Worm (Caenorhabditis elegans) whole organism, young adult: ENCODE measurements around the gene try-14.

Experiments used
- B0261.1 ChIP-seq: sonication (generic microtip); optimal IDR thresholded peaks from 2 replicates; lab custom pipeline; 2016; ENCODE audit warnings: mild to moderate bottlenecking, missing genetic modification characterization, moderate library complexity, missing compliant biosample characterization
- C06A6.2 ChIP-seq: fragments of 200-800 bp; sonication (Bioruptor generic); conservative IDR thresholded peaks from 2 replicates; pipeline ENCODE4 v1.3.6; 2022; ENCODE audit warnings: missing genetic modification characterization, missing compliant biosample characterization
- F10E7.11 ChIP-seq: sonication (generic microtip); optimal IDR thresholded peaks from 2 replicates; lab custom pipeline; 2017; ENCODE audit warnings: mild to moderate bottlenecking, missing genetic modification characterization, moderate library complexity, missing compliant biosample characterization
- F39B2.1 ChIP-seq: fragments of 200-800 bp; sonication (Bioruptor generic); IDR thresholded peaks from 2 replicates; pipeline ENCODE4 v1.3.6; 2022; ENCODE audit warnings: missing genetic modification reagents, missing genetic modification characterization, missing compliant biosample characterization
- F55B11.4 ChIP-seq: sonication (generic microtip); optimal IDR thresholded peaks from 2 replicates; lab custom pipeline; 2016; ENCODE audit warnings: missing compliant biosample characterization, missing genetic modification characterization, borderline replicate concordance; ENCODE audit not compliant: insufficient read depth
- T26A5.8 ChIP-seq: sonication (generic microtip); optimal IDR thresholded peaks from 2 replicates; lab custom pipeline; 2016; ENCODE audit warnings: missing genetic modification characterization, missing compliant biosample characterization
- Y53F4B.3 ChIP-seq: fragments of 200-800 bp; sonication (Bioruptor generic); IDR thresholded peaks from 2 replicates; pipeline ENCODE4 v1.3.6; 2022; ENCODE audit warnings: missing genetic modification reagents, missing genetic modification characterization, missing compliant biosample characterization
- Y79H2A.3 ChIP-seq: fragments of 200-800 bp; sonication (Bioruptor generic); conservative IDR thresholded peaks from 2 replicates; pipeline ENCODE4 v1.3.6; 2022; ENCODE audit warnings: missing genetic modification reagents, missing genetic modification characterization, missing compliant biosample characterization
- akir-1 ChIP-seq: fragments of 200-800 bp; sonication (Bioruptor generic); optimal IDR thresholded peaks from 2 replicates; lab custom pipeline; 2018; ENCODE audit warnings: mild to moderate bottlenecking, missing genetic modification characterization, moderate library complexity, missing compliant biosample characterization
- aptf-3 ChIP-seq: fragments of 200-800 bp; sonication (Bioruptor generic); IDR thresholded peaks from 2 replicates; pipeline ENCODE4 v1.3.6; 2022; ENCODE audit warnings: missing genetic modification characterization, missing compliant biosample characterization
- athp-1 ChIP-seq: sonication (generic microtip); optimal IDR thresholded peaks from 2 replicates; lab custom pipeline; 2017; ENCODE audit warnings: mild to moderate bottlenecking, missing genetic modification characterization, missing compliant biosample characterization
- attf-6 ChIP-seq: fragments of 200-800 bp; sonication (Bioruptor generic); IDR thresholded peaks from 2 replicates; pipeline ENCODE4 v1.3.6; 2022; ENCODE audit warnings: missing genetic modification reagents, missing genetic modification characterization, missing compliant biosample characterization
- bed-1 ChIP-seq: fragments of 200-800 bp; sonication (Bioruptor generic); IDR thresholded peaks from 2 replicates; pipeline ENCODE4 v1.3.6; 2022; ENCODE audit warnings: missing genetic modification reagents, missing genetic modification characterization, missing compliant biosample characterization
- bed-2 ChIP-seq: fragments of 200-800 bp; sonication (Bioruptor generic); IDR thresholded peaks from 2 replicates; pipeline ENCODE4 v1.3.6; 2022; ENCODE audit warnings: missing genetic modification reagents, missing genetic modification characterization, missing compliant biosample characterization
- ccch-3 ChIP-seq: fragments of 200-800 bp; sonication (Bioruptor generic); optimal IDR thresholded peaks from 2 replicates; lab custom pipeline; 2018; ENCODE audit warnings: mild to moderate bottlenecking, missing genetic modification characterization, missing compliant biosample characterization
- cebp-1 ChIP-seq, 2 experiments: fragments of 200-800 bp in 1 of 2; sonication (Bioruptor generic) in 1 of 2; sonication (generic microtip) in 1 of 2; IDR thresholded peaks in 1 of 2; optimal IDR thresholded peaks in 1 of 2; 2 replicates each; pipeline versions ENCODE4 v1.3.6 to Lab custom; 2017 to 2022; ENCODE audit warnings: missing compliant biosample characterization in 2 of 2, missing genetic modification characterization in 2 of 2, mild to moderate bottlenecking in 1 of 2, missing genetic modification reagents in 1 of 2, moderate library complexity in 1 of 2
- cebp-2 ChIP-seq: fragments of 200-800 bp; sonication (Bioruptor generic); IDR thresholded peaks from 2 replicates; pipeline ENCODE4 v1.3.6; 2022; ENCODE audit warnings: missing genetic modification characterization, missing compliant biosample characterization
- ceh-27 ChIP-seq: fragments of 200-800 bp; sonication (Bioruptor generic); optimal IDR thresholded peaks from 2 replicates; lab custom pipeline; 2018; ENCODE audit warnings: mild to moderate bottlenecking, missing genetic modification characterization, moderate library complexity, missing compliant biosample characterization
- ceh-40 ChIP-seq: fragments of 200-800 bp; sonication (Bioruptor generic); IDR thresholded peaks from 2 replicates; pipeline ENCODE4 v1.3.6; 2022; ENCODE audit warnings: missing genetic modification characterization, missing compliant biosample characterization
- ceh-58 ChIP-seq: fragments of 200-800 bp; sonication (Bioruptor generic); IDR thresholded peaks from 2 replicates; pipeline ENCODE4 v1.3.6; 2022; ENCODE audit warnings: missing genetic modification characterization, missing compliant biosample characterization
- chd-7 ChIP-seq: sonication (generic microtip); optimal IDR thresholded peaks from 2 replicates; lab custom pipeline; 2016; ENCODE audit warnings: mild to moderate bottlenecking, missing genetic modification characterization, moderate library complexity, missing compliant biosample characterization
- die-1 ChIP-seq: sonication (generic microtip); optimal IDR thresholded peaks from 2 replicates; lab custom pipeline; 2016; ENCODE audit warnings: missing genotype, mild to moderate bottlenecking, missing genetic modification characterization, missing compliant biosample characterization
- dpl-1 ChIP-seq: fragments of 150-350 bp; optimal IDR thresholded peaks from 2 replicates; lab custom pipeline; 2014; ENCODE audit warnings: missing biosample characterization, missing genetic modification reagents, missing genetic modification characterization
- egl-18 ChIP-seq: fragments of 200-800 bp; sonication (Bioruptor generic); IDR thresholded peaks from 2 replicates; pipeline ENCODE4 v1.3.6; 2022; ENCODE audit warnings: missing genetic modification reagents, missing genetic modification characterization, missing compliant biosample characterization
- ekl-4 ChIP-seq: fragments of 200-800 bp; sonication (Bioruptor generic); IDR thresholded peaks from 2 replicates; pipeline ENCODE4 v1.3.6; 2022; ENCODE audit warnings: missing genetic modification reagents, missing genetic modification characterization, missing compliant biosample characterization
- ets-4 ChIP-seq: fragments of 200-800 bp; sonication (Bioruptor generic); optimal IDR thresholded peaks from 2 replicates; lab custom pipeline; 2018; ENCODE audit warnings: mild to moderate bottlenecking, missing genetic modification characterization, missing compliant biosample characterization
- fkh-3 ChIP-seq: sonication (generic microtip); optimal IDR thresholded peaks from 2 replicates; lab custom pipeline; 2016; ENCODE audit warnings: mild to moderate bottlenecking, missing genetic modification characterization, missing compliant biosample characterization
- gei-17 ChIP-seq: fragments of 200-800 bp; sonication (Bioruptor generic); optimal IDR thresholded peaks from 2 replicates; lab custom pipeline; 2018; ENCODE audit warnings: mild to moderate bottlenecking, missing genetic modification characterization, missing compliant biosample characterization
- him-1 ChIP-seq: sonication (generic microtip); optimal IDR thresholded peaks from 2 replicates; lab custom pipeline; 2016; ENCODE audit warnings: missing genotype, missing genetic modification reagents, missing genetic modification characterization, missing compliant biosample characterization
- hlh-12 ChIP-seq: sonication (generic microtip); optimal IDR thresholded peaks from 2 replicates; lab custom pipeline; 2016; ENCODE audit warnings: missing genetic modification characterization, missing compliant biosample characterization
- hmg-20 ChIP-seq: fragments of 200-800 bp; sonication (Bioruptor generic); IDR thresholded peaks from 2 replicates; pipeline ENCODE4 v1.3.6; 2022; ENCODE audit warnings: missing genetic modification reagents, missing genetic modification characterization, missing compliant biosample characterization
- let-607 ChIP-seq, 2 experiments: fragments of 200-800 bp in 1 of 2; sonication (Bioruptor generic) in 1 of 2; sonication (generic microtip) in 1 of 2; optimal IDR thresholded peaks; 2 replicates each; lab custom pipeline; 2016 to 2018; ENCODE audit warnings: mild to moderate bottlenecking in 2 of 2, missing compliant biosample characterization in 2 of 2, missing genetic modification characterization in 2 of 2, moderate library complexity in 2 of 2, missing genotype in 1 of 2
- lin-35 ChIP-seq, 3 experiments: fragments of 150-350 bp in 2 of 3; sonication (generic microtip) in 1 of 3; optimal IDR thresholded peaks; 2 replicates each; lab custom pipeline; 2014 to 2018; ENCODE audit warnings: missing biosample characterization in 3 of 3, missing genetic modification characterization in 3 of 3, missing genetic modification reagents in 3 of 3
- madf-10 ChIP-seq: sonication (generic microtip); optimal IDR thresholded peaks from 2 replicates; lab custom pipeline; 2016; ENCODE audit warnings: mild to moderate bottlenecking, missing genetic modification characterization, missing compliant biosample characterization
- mcd-1 ChIP-seq: fragments of 200-800 bp; sonication (Bioruptor generic); IDR thresholded peaks from 2 replicates; pipeline ENCODE4 v1.3.6; 2022; ENCODE audit warnings: missing genetic modification reagents, missing genetic modification characterization, missing compliant biosample characterization
- mel-28 ChIP-seq: sonication (generic microtip); optimal IDR thresholded peaks from 2 replicates; lab custom pipeline; 2016; ENCODE audit warnings: borderline replicate concordance, mild to moderate bottlenecking, missing genetic modification characterization, missing compliant biosample characterization
- mxl-1 ChIP-seq: sonication (generic microtip); optimal IDR thresholded peaks from 2 replicates; lab custom pipeline; 2016; ENCODE audit warnings: missing genetic modification characterization, missing compliant biosample characterization
- nfya-1 ChIP-seq: sonication (generic microtip); optimal IDR thresholded peaks from 2 replicates; lab custom pipeline; 2017; ENCODE audit warnings: antibody characterized with exemption, missing compliant biosample characterization, missing genetic modification characterization, borderline replicate concordance; ENCODE audit not compliant: insufficient read depth
- nhr-80 ChIP-seq: sonication (generic microtip); optimal IDR thresholded peaks from 2 replicates; lab custom pipeline; 2016; ENCODE audit warnings: missing genetic modification characterization, missing compliant biosample characterization
- nhr-90 ChIP-seq: sonication (generic microtip); optimal IDR thresholded peaks from 2 replicates; lab custom pipeline; 2016; ENCODE audit warnings: missing genotype, mild to moderate bottlenecking, missing genetic modification characterization, missing compliant biosample characterization
- rpc-1 ChIP-seq, 2 experiments: fragments of 150-350 bp in 1 of 2; sonication (generic microtip) in 1 of 2; optimal IDR thresholded peaks; 2 replicates each; lab custom pipeline; 2014 to 2018; ENCODE audit warnings: missing biosample characterization in 1 of 2, missing genetic modification characterization in 1 of 2, missing genetic modification reagents in 1 of 2, missing genotype in 1 of 2
- snpc-1.1 ChIP-seq: sonication (generic microtip); optimal IDR thresholded peaks from 2 replicates; lab custom pipeline; 2017; ENCODE audit warnings: missing genetic modification characterization, mild to moderate bottlenecking, missing compliant biosample characterization, antibody characterized with exemption, moderate library complexity, missing genotype, missing genetic modification reagents; ENCODE audit not compliant: insufficient read depth
- sptf-2 ChIP-seq: fragments of 200-800 bp; sonication (Bioruptor generic); optimal IDR thresholded peaks from 2 replicates; lab custom pipeline; 2018; ENCODE audit warnings: mild to moderate bottlenecking, missing genetic modification characterization, missing compliant biosample characterization
- tlf-1 ChIP-seq: fragments of 200-800 bp; sonication (Bioruptor generic); optimal IDR thresholded peaks from 2 replicates; lab custom pipeline; 2018; ENCODE audit warnings: mild to moderate bottlenecking, missing genetic modification characterization, missing compliant biosample characterization
- xnd-1 ChIP-seq: sonication (generic microtip); optimal IDR thresholded peaks from 2 replicates; lab custom pipeline; 2016; ENCODE audit warnings: missing genotype, missing genetic modification reagents, missing genetic modification characterization, missing compliant biosample characterization
- zfh-2 ChIP-seq: fragments of 200-800 bp; sonication (Bioruptor generic); conservative IDR thresholded peaks from 2 replicates; pipeline ENCODE4 v1.3.6; 2022; ENCODE audit warnings: missing genetic modification reagents, missing genetic modification characterization, missing compliant biosample characterization
- ztf-22 ChIP-seq: fragments of 200-800 bp; sonication (Bioruptor generic); optimal IDR thresholded peaks from 2 replicates; lab custom pipeline; 2018; ENCODE audit warnings: mild to moderate bottlenecking, missing genetic modification characterization, moderate library complexity, missing compliant biosample characterization
- ztf-25 ChIP-seq: fragments of 200-800 bp; sonication (Bioruptor generic); IDR thresholded peaks from 2 replicates; pipeline ENCODE4 v1.3.6; 2022; ENCODE audit warnings: missing genetic modification reagents, missing genetic modification characterization, missing compliant biosample characterization

try-14 gene

ce11 chrX:7500970-7501369 lies 5.6 kb upstream of the try-14 start, which contains the start of gene uggt-1 (continued):
- peak; percentile 42 for TF ChIP-seq nhr-90
- TF ChIP-seq fkh-3, result no peak
- peak; percentile 31 for TF ChIP-seq tlf-1
- TF ChIP-seq lin-35 (GFP tag; optimal IDR thresholded peaks at IDR 0.05; lab: Kevin White, UChicago), result peak in 1 of 3 experiments; percentile 87
- TF ChIP-seq cebp-1 (GFP tag; IDR thresholded peaks at IDR 0.05; lab: Robert Waterston, UW), result peak; percentile 63
- TF ChIP-seq cebp-1 (tag; optimal IDR thresholded peaks at IDR 0.05; lab: Kevin White, UChicago), result peak; percentile 91
- no peak for TF ChIP-seq ceh-40 (GFP tag; lab: Robert Waterston, UW)
- peak; percentile 59 for TF ChIP-seq ets-4
- no peak for TF ChIP-seq bed-1
- TF ChIP-seq hmg-20 (GFP tag; lab: Robert Waterston, UW), result 0 out of 2 replicates have a peak, but pooled peaks have one; percentile 44
- TF ChIP-seq ceh-27 (GFP tag; lab: Kevin White, UChicago), result peak; percentile 80
- TF ChIP-seq ccch-3 (GFP tag; lab: Kevin White, UChicago), result no peak
- TF ChIP-seq mcd-1 (GFP tag; lab: Robert Waterston, UW), result peak; percentile 75
- TF ChIP-seq rpc-1 (optimal IDR thresholded peaks at IDR 0.05; lab: Kevin White, UChicago), result no peak
- no peak for TF ChIP-seq rpc-1 (tag; optimal IDR thresholded peaks at IDR 0.05; lab: Kevin White, UChicago)
- no peak for TF ChIP-seq mxl-1 (tag; lab: Kevin White, UChicago)
- peak; percentile 69 for TF ChIP-seq gei-17
- TF ChIP-seq dpl-1, result no peak
- 0 out of 2 replicates have a peak, but pooled peaks have one; percentile 46 for TF ChIP-seq egl-18 (GFP tag; lab: Robert Waterston, UW)
- peak; percentile 7 for TF ChIP-seq B0261.1 (tag; lab: Kevin White, UChicago)
- TF ChIP-seq sptf-2 (GFP tag; lab: Kevin White, UChicago), result peak; percentile 27
- TF ChIP-seq ekl-4, result 0 out of 2 replicates have a peak, but pooled peaks have one; percentile 42
- no peak for TF ChIP-seq snpc-1.1 (tag; lab: Kevin White, UChicago)
- TF ChIP-seq nhr-80 (tag; lab: Kevin White, UChicago), result peak; percentile 97
- no peak for TF ChIP-seq nfya-1 (tag; lab: Kevin White, UChicago)
- no peak for TF ChIP-seq athp-1
- TF ChIP-seq madf-10 (tag; lab: Kevin White, UChicago), result peak; percentile 71
- TF ChIP-seq aptf-3 (GFP tag; lab: Robert Waterston, UW), result no peak
- no peak for TF ChIP-seq Y79H2A.3 (GFP tag; lab: Robert Waterston, UW)
- peak; percentile 87 for TF ChIP-seq let-607 (tag; optimal IDR thresholded peaks at IDR 0.05; lab: Kevin White, UChicago)
- no peak for TF ChIP-seq attf-6 (GFP tag; lab: Robert Waterston, UW)
- TF ChIP-seq akir-1 (GFP tag; lab: Kevin White, UChicago), result no peak
- TF ChIP-seq F55B11.4 (tag; lab: Kevin White, UChicago), result no peak
- TF ChIP-seq ztf-22, result no peak
- TF ChIP-seq Y53F4B.3 (GFP tag; lab: Robert Waterston, UW), result no peak
- no peak for TF ChIP-seq ztf-25 (GFP tag; lab: Robert Waterston, UW)
- no peak for TF ChIP-seq cebp-2 (GFP tag; lab: Robert Waterston, UW)
- no peak for TF ChIP-seq ceh-58
- no peak for TF ChIP-seq T26A5.8 (tag; lab: Kevin White, UChicago)
- TF ChIP-seq bed-2 (GFP tag; lab: Robert Waterston, UW), result no peak
- TF ChIP-seq him-1 (tag; lab: Kevin White, UChicago), result no peak
- no peak for TF ChIP-seq xnd-1 (tag; lab: Kevin White, UChicago)
- peak; percentile 91 for TF ChIP-seq zfh-2
- no peak for TF ChIP-seq C06A6.2
- no peak for TF ChIP-seq F39B2.1
- peak; percentile 69 for TF ChIP-seq chd-7 (tag; lab: Kevin White, UChicago)
- TF ChIP-seq F10E7.11, result no peak
- TF ChIP-seq mel-28 (tag; lab: Kevin White, UChicago), result no peak
- no peak for TF ChIP-seq hlh-12 (tag; lab: Kevin White, UChicago)
- TF ChIP-seq die-1 (tag; lab: Kevin White, UChicago), result no peak
